Worm (Caenorhabditis elegans) whole organism, young adult: Measurements from ENCODE around the gene tba-9.

ENCODE experiments used
- F23B12.7 ChIP-seq: sonication (generic microtip); optimal IDR thresholded peaks from 2 replicates; lab custom pipeline; 2017; ENCODE audit warnings: missing genetic modification characterization, mild to moderate bottlenecking, missing compliant biosample characterization, antibody characterized with exemption, moderate library complexity; ENCODE audit not compliant: insufficient read depth
- ama-1 ChIP-seq, 3 experiments: fragments of 150-350 bp in 1 of 3; sonication (generic microtip) in 2 of 3; optimal IDR thresholded peaks; 2 replicates each; lab custom pipeline; 2014 to 2018; ENCODE audit warnings: missing biosample characterization in 2 of 3, missing genetic modification characterization in 2 of 3, missing genetic modification reagents in 2 of 3
- lsl-1 ChIP-seq: fragments of 200-800 bp; sonication (Bioruptor generic); optimal IDR thresholded peaks from 2 replicates; lab custom pipeline; 2018; ENCODE audit warnings: mild to moderate bottlenecking, missing genetic modification characterization, moderate library complexity, missing compliant biosample characterization
- madf-8 ChIP-seq: fragments of 200-800 bp; sonication (Bioruptor generic); conservative IDR thresholded peaks from 2 replicates; pipeline ENCODE4 v1.3.6; 2022; ENCODE audit warnings: missing genetic modification reagents, missing genetic modification characterization, missing compliant biosample characterization
- pha-4 ChIP-seq: fragments of 150-350 bp; sonication (generic microtip); optimal IDR thresholded peaks from 2 replicates; lab custom pipeline; 2014; ENCODE audit warnings: missing biosample characterization, missing genetic modification reagents, missing genetic modification characterization
- snpc-4 ChIP-seq, 5 experiments: fragments of 150-350 bp in 1 of 5; sonication (generic microtip) in 4 of 5; optimal IDR thresholded peaks; 2 replicates each; lab custom pipeline; 2014 to 2018; ENCODE audit warnings: missing genetic modification characterization in 5 of 5, missing biosample characterization in 3 of 5, antibody characterized with exemption in 2 of 5, mild to moderate bottlenecking in 2 of 5, missing compliant biosample characterization in 2 of 5, missing genotype in 2 of 5, moderate library complexity in 2 of 5, missing genetic modification reagents in 1 of 5
- unc-62 ChIP-seq: fragments of 150-350 bp; optimal IDR thresholded peaks from 2 replicates; lab custom pipeline; 2014; ENCODE audit warnings: missing biosample characterization, missing genetic modification reagents, missing genetic modification characterization

DNA sequence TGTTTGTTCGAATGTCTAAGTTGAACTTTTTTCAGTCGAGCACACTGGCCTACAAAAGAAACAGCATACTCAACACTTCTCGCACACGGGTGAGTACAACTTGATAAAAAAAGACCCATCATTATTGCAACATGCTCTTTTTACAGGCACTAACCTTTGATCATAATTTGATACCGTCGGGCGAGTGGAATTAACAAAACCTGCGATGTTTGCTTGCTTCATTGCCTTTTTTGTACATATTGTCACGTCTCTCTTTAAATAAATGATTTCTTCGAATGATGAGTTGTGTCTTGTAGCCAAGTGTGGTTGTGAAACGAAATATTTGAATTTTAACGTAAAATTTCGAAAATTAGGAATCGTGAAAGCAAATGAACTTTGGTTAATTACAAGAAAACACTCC, 32.8 kb downstream of the tba-9 start:
- TF ChIP-seq lsl-1 (GFP tag; lab: Kevin White, UChicago) (no peak), F23B12.7 (tag; lab: Kevin White, UChicago) (no peak), ama-1 (optimal IDR thresholded peaks at IDR 0.05; lab: Kevin White, UChicago) (no peak), ama-1 (GFP tag; optimal IDR thresholded peaks at IDR 0.05; lab: Kevin White, UChicago) (no peak), snpc-4 (GFP tag; optimal IDR thresholded peaks at IDR 0.05; lab: Kevin White, UChicago) (no peak), snpc-4 (tag; optimal IDR thresholded peaks at IDR 0.05; lab: Kevin White, UChicago) (no peak), madf-8 (GFP tag; lab: Robert Waterston, UW) (no peak), pha-4 (tag; lab: Kevin White, UChicago) (no peak), unc-62 (no peak)
